Worm (Caenorhabditis elegans): ENCODE measurements around the gene cyp-33C2.

ce11 chrV:2190383-2190782 is 7.1 kb downstream of the cyp-33C2 start:
- TF ChIP-seq ztf-11 (tag; optimal IDR thresholded peaks at IDR 0.05) (no peak), blmp-1 (tag; optimal IDR thresholded peaks at IDR 0.05) (no peak), ceh-39 (tag; optimal IDR thresholded peaks at IDR 0.05) (no peak), unc-62 (GFP tag; optimal IDR thresholded peaks at IDR 0.05) (no peak), nhr-28 (tag; optimal IDR thresholded peaks at IDR 0.05) (no peak), nhr-237 (tag; optimal IDR thresholded peaks at IDR 0.05) (no peak), M03D4.4 (tag; optimal IDR thresholded peaks at IDR 0.05) (no peak), mls-2 (tag; optimal IDR thresholded peaks at IDR 0.05) (no peak)

Data from whole organism, mixed stage, embryonic.